Fruit fly (Drosophila melanogaster) whole organism, embryonic: ENCODE measurements around the gene CG13074.

Experiments used
- Atf-2 ChIP-seq: fragments of 200-800 bp; sonication (Bioruptor generic); optimal IDR thresholded peaks from 2 replicates; lab custom pipeline; 2016; ENCODE audit warnings: missing biosample characterization, missing genetic modification characterization
- CG11085 ChIP-seq: fragments of 200-800 bp; sonication (Bioruptor generic); IDR thresholded peaks from 2 replicates; pipeline ENCODE4 v1.3.6; 2022; ENCODE audit warnings: missing biosample characterization, missing genetic modification characterization
- CG11695 ChIP-seq: fragments of 200-800 bp; sonication (Bioruptor generic); IDR thresholded peaks from 3 replicates; pipeline ENCODE4 v1.3.6; 2022; ENCODE audit warnings: missing biosample characterization, missing genetic modification characterization
- CG12299 ChIP-seq: fragments of 200-800 bp; sonication (Bioruptor generic); optimal IDR thresholded peaks from 2 replicates; lab custom pipeline; 2018; ENCODE audit warnings: missing biosample characterization, mild to moderate bottlenecking, missing genetic modification characterization
- CG13775 ChIP-seq: fragments of 200-800 bp; sonication (Bioruptor generic); optimal IDR thresholded peaks from 3 replicates; lab custom pipeline; 2017; ENCODE audit warnings: missing biosample characterization, mild to moderate bottlenecking, missing genetic modification characterization
- CG15011 ChIP-seq: fragments of 200-800 bp; sonication (Bioruptor generic); optimal IDR thresholded peaks from 3 replicates; lab custom pipeline; 2018; ENCODE audit warnings: missing biosample characterization, mild to moderate bottlenecking, missing genetic modification characterization
- CG1529 ChIP-seq: fragments of 200-800 bp; sonication (Bioruptor generic); optimal IDR thresholded peaks from 3 replicates; lab custom pipeline; 2018; ENCODE audit warnings: missing biosample characterization, missing genetic modification characterization
- CG1603 ChIP-seq: fragments of 200-800 bp; sonication (Bioruptor generic); optimal IDR thresholded peaks from 2 replicates; lab custom pipeline; 2019; ENCODE audit warnings: missing biosample characterization, mild to moderate bottlenecking, missing genetic modification characterization, moderate library complexity
- CG17359 ChIP-seq: fragments of 200-800 bp; sonication (Bioruptor generic); optimal IDR thresholded peaks from 3 replicates; lab custom pipeline; 2018; ENCODE audit warnings: missing biosample characterization, mild to moderate bottlenecking, missing genetic modification characterization, moderate library complexity
- CG2889 ChIP-seq: fragments of 200-800 bp; sonication (Bioruptor generic); IDR thresholded peaks from 3 replicates; pipeline ENCODE4 v1.3.6; 2022; ENCODE audit warnings: missing biosample characterization, missing genetic modification characterization
- CG30431 ChIP-seq: fragments of 200-800 bp; sonication (Bioruptor generic); optimal IDR thresholded peaks from 2 replicates; lab custom pipeline; 2017; ENCODE audit warnings: missing biosample characterization, missing genetic modification characterization
- CG31224 ChIP-seq: fragments of 200-800 bp; sonication (Bioruptor generic); IDR thresholded peaks from 2 replicates; pipeline ENCODE4 v1.3.6; 2022; ENCODE audit warnings: missing biosample characterization, missing genetic modification characterization
- CG33557 ChIP-seq: fragments of 200-800 bp; sonication (Bioruptor generic); optimal IDR thresholded peaks from 2 replicates; lab custom pipeline; 2019; ENCODE audit warnings: missing biosample characterization, mild to moderate bottlenecking, missing genetic modification characterization, moderate library complexity
- CG3995 ChIP-seq: fragments of 200-800 bp; sonication (Bioruptor generic); optimal IDR thresholded peaks from 3 replicates; lab custom pipeline; 2016; ENCODE audit warnings: missing biosample characterization, missing genetic modification characterization
- CG5953 ChIP-seq: fragments of 200-800 bp; sonication (Bioruptor generic); IDR thresholded peaks from 2 replicates; pipeline ENCODE4 v1.3.6; 2022; ENCODE audit warnings: missing biosample characterization, missing genetic modification characterization
- CG6689 ChIP-seq: fragments of 200-800 bp; sonication (Bioruptor generic); IDR thresholded peaks from 2 replicates; pipeline ENCODE4 v1.3.6; 2022; ENCODE audit warnings: missing biosample characterization, missing genetic modification characterization
- CG9932 ChIP-seq: fragments of 200-800 bp; sonication (Bioruptor generic); IDR thresholded peaks from 2 replicates; pipeline ENCODE4 v1.3.6; 2022; ENCODE audit warnings: missing biosample characterization, missing genetic modification characterization
- D ChIP-seq, 2 experiments: fragments of 200-800 bp in 1 of 2; fragments of >200 bp in 1 of 2; sonication (Bioruptor generic) in 1 of 2; optimal IDR thresholded peaks; 2 replicates in 1 of 2; 3 replicates in 1 of 2; lab custom pipeline; 2017; ENCODE audit warnings: mild to moderate bottlenecking in 1 of 2, missing biosample characterization in 1 of 2, missing genetic modification characterization in 1 of 2, missing genetic modification reagents in 1 of 2
- Dbx ChIP-seq: fragments of 200-800 bp; sonication (Bioruptor generic); IDR thresholded peaks from 3 replicates; pipeline ENCODE4 v1.3.6; 2022; ENCODE audit warnings: missing biosample characterization, missing genetic modification characterization
- Dll ChIP-seq: fragments of 200-800 bp; sonication (Bioruptor generic); IDR thresholded peaks from 4 replicates; pipeline ENCODE4 v1.3.6; 2022; ENCODE audit warnings: missing biosample characterization, missing genetic modification characterization; ENCODE audit not compliant: partially characterized antibody
- E2f2 ChIP-seq: fragments of 200-800 bp; sonication (Bioruptor generic); IDR thresholded peaks from 2 replicates; pipeline ENCODE4 v1.3.6; 2022; ENCODE audit warnings: missing biosample characterization, missing genetic modification characterization
- MESR4 ChIP-seq: fragments of 200-800 bp; sonication (Bioruptor generic); optimal IDR thresholded peaks from 2 replicates; lab custom pipeline; 2018; ENCODE audit warnings: missing biosample characterization, mild to moderate bottlenecking, missing genetic modification characterization, moderate library complexity
- Myb ChIP-seq: fragments of 200-800 bp; sonication (Bioruptor generic); optimal IDR thresholded peaks from 2 replicates; lab custom pipeline; 2016; ENCODE audit warnings: missing biosample characterization, missing genetic modification characterization
- Neu2 ChIP-seq: fragments of 200-800 bp; sonication (Bioruptor generic); optimal IDR thresholded peaks from 3 replicates; lab custom pipeline; 2016; ENCODE audit warnings: missing biosample characterization, missing genetic modification characterization, borderline replicate concordance
- Nf-YB ChIP-seq: fragments of 200-800 bp; sonication (Bioruptor generic); optimal IDR thresholded peaks from 3 replicates; lab custom pipeline; 2019; ENCODE audit warnings: missing biosample characterization, mild to moderate bottlenecking, missing genetic modification characterization, moderate library complexity
- Oaz ChIP-seq: fragments of 200-800 bp; sonication (Bioruptor generic); IDR thresholded peaks from 2 replicates; pipeline ENCODE4 v1.3.6; 2022; ENCODE audit warnings: missing biosample characterization, missing genetic modification characterization
- Opbp ChIP-seq: fragments of 200-800 bp; sonication (Bioruptor generic); IDR thresholded peaks from 3 replicates; pipeline ENCODE4 v1.3.6; 2022; ENCODE audit warnings: missing biosample characterization, missing genetic modification characterization; ENCODE audit not compliant: partially characterized antibody
- Six4 ChIP-seq: fragments of 200-800 bp; sonication (Bioruptor generic); optimal IDR thresholded peaks from 2 replicates; lab custom pipeline; 2016; ENCODE audit warnings: missing biosample characterization, missing genetic modification characterization
- Xbp1 ChIP-seq: fragments of 200-800 bp; sonication (Bioruptor generic); optimal IDR thresholded peaks from 3 replicates; lab custom pipeline; 2016; ENCODE audit warnings: missing biosample characterization, mild to moderate bottlenecking, missing genetic modification characterization
- ac ChIP-seq: fragments of 200-800 bp; sonication (Bioruptor generic); optimal IDR thresholded peaks from 3 replicates; lab custom pipeline; 2017; ENCODE audit warnings: missing biosample characterization, mild to moderate bottlenecking, missing genetic modification characterization
- amos ChIP-seq: fragments of 200-800 bp; sonication (Bioruptor generic); IDR thresholded peaks from 2 replicates; pipeline ENCODE4 v1.3.6; 2022; ENCODE audit warnings: missing biosample characterization, missing genetic modification characterization; ENCODE audit not compliant: partially characterized antibody
- btn ChIP-seq: fragments of 200-800 bp; sonication (Bioruptor generic); optimal IDR thresholded peaks from 2 replicates; lab custom pipeline; 2016; ENCODE audit warnings: missing biosample characterization, missing genetic modification characterization
- cato ChIP-seq: fragments of 200-800 bp; sonication (Bioruptor generic); optimal IDR thresholded peaks from 2 replicates; lab custom pipeline; 2016; ENCODE audit warnings: missing biosample characterization, missing genetic modification characterization, borderline replicate concordance
- cg ChIP-seq: fragments of 200-800 bp; sonication (Bioruptor generic); optimal IDR thresholded peaks from 3 replicates; lab custom pipeline; 2019; ENCODE audit warnings: missing biosample characterization, mild to moderate bottlenecking, missing genetic modification characterization, moderate library complexity
- corto ChIP-seq: fragments of 200-800 bp; sonication (Bioruptor generic); optimal IDR thresholded peaks from 2 replicates; lab custom pipeline; 2016; ENCODE audit warnings: missing biosample characterization, mild to moderate bottlenecking, missing genetic modification characterization, moderate library complexity
- crol ChIP-seq: fragments of 200-800 bp; sonication (Bioruptor generic); IDR thresholded peaks from 2 replicates; pipeline ENCODE4 v1.3.6; 2022; ENCODE audit warnings: missing biosample characterization, missing genetic modification characterization
- cwo ChIP-seq: fragments of 200-800 bp; sonication (Bioruptor generic); optimal IDR thresholded peaks from 3 replicates; lab custom pipeline; 2017; ENCODE audit warnings: missing biosample characterization, missing genetic modification characterization, mild to moderate bottlenecking, moderate library complexity, missing genetic modification reagents
- gfzf ChIP-seq: fragments of 200-800 bp; sonication (Bioruptor generic); optimal IDR thresholded peaks from 2 replicates; lab custom pipeline; 2016; ENCODE audit warnings: missing biosample characterization, mild to moderate bottlenecking, missing genetic modification characterization, moderate library complexity
- grn ChIP-seq: fragments of 200-800 bp; sonication (Bioruptor generic); optimal IDR thresholded peaks from 3 replicates; lab custom pipeline; 2017; ENCODE audit warnings: missing biosample characterization, missing genetic modification characterization
- jumu ChIP-seq: fragments of 200-800 bp; sonication (Bioruptor generic); optimal IDR thresholded peaks from 3 replicates; lab custom pipeline; 2016; ENCODE audit warnings: missing biosample characterization, missing genetic modification characterization
- knrl ChIP-seq: fragments of 200-800 bp; sonication (Bioruptor generic); IDR thresholded peaks from 3 replicates; pipeline ENCODE4 v1.3.6; 2022; ENCODE audit warnings: missing biosample characterization, missing genetic modification characterization; ENCODE audit not compliant: partially characterized antibody
- pros ChIP-seq: fragments of 200-800 bp; sonication (Bioruptor generic); optimal IDR thresholded peaks from 3 replicates; lab custom pipeline; 2019; ENCODE audit warnings: missing biosample characterization, mild to moderate bottlenecking, missing genetic modification characterization, moderate library complexity
- pzg ChIP-seq: fragments of 200-800 bp; sonication (Bioruptor generic); optimal IDR thresholded peaks from 3 replicates; lab custom pipeline; 2018; ENCODE audit warnings: missing biosample characterization, mild to moderate bottlenecking, missing genetic modification characterization, moderate library complexity
- slbo ChIP-seq: fragments of 200-800 bp; sonication (Bioruptor generic); IDR thresholded peaks from 2 replicates; pipeline ENCODE4 v1.3.6; 2022; ENCODE audit warnings: missing biosample characterization, missing genetic modification characterization
- sob ChIP-seq: fragments of 200-800 bp; sonication (Bioruptor generic); IDR thresholded peaks from 2 replicates; pipeline ENCODE4 v1.3.6; 2022; ENCODE audit warnings: missing biosample characterization, missing genetic modification characterization
- sqz ChIP-seq: fragments of 200-800 bp; sonication (Bioruptor generic); optimal IDR thresholded peaks from 3 replicates; lab custom pipeline; 2018; ENCODE audit warnings: missing biosample characterization, mild to moderate bottlenecking, missing genetic modification characterization
- ssp ChIP-seq: fragments of 200-800 bp; sonication (Bioruptor generic); IDR thresholded peaks from 2 replicates; pipeline ENCODE4 v1.3.6; 2022; ENCODE audit warnings: missing biosample characterization, missing genetic modification characterization
- vnd ChIP-seq: fragments of 200-800 bp; sonication (Bioruptor generic); IDR thresholded peaks from 3 replicates; pipeline ENCODE4 v1.3.6; 2022; ENCODE audit warnings: missing biosample characterization, missing genetic modification characterization; ENCODE audit not compliant: partially characterized antibody
- wor ChIP-seq: fragments of 200-800 bp; sonication (Bioruptor generic); IDR thresholded peaks from 2 replicates; pipeline ENCODE4 v1.3.6; 2022; ENCODE audit warnings: missing biosample characterization, missing genetic modification characterization

The CG13074 gene

DNA sequence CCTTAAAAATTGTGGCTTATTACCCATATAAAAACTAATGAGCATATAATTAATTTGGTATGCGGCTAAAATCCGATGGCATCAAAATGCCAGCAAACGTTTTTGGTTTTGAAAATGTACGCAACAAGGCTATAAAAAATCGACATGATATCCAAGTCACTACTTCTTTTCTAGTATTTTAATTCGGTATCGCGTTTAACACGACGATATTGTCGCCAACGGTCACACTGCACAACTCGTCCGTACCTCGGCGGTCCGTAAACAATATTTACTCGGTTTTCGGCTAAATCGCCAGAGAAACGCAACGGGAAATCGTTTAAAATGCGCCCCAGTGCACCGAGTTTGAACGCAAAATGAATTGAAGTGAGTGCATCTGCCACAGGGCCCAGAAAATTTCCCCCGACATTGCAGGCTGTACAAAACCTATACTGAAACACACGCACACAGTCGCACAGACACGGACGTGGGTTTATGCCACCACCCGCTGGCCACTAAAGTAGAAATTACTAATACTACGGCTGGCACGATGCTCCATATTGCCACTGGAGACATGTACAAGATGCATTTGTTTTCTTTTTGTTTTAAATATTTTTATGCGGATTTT lies 15.8 kb upstream of the CG13074 start, which contains the start of gene Taf4:
Taf4 (plus strand) TSS at position 210 of the 604 bp plus-strand sequence.
- TF ChIP-seq Dbx (GFP tag; lab: Robert Waterston, UW) (no peak), CG11695 (GFP tag; lab: Robert Waterston, UW) (peak; percentile 81; the same call in 2 of the 3 replicates), E2f2 (GFP tag; lab: Robert Waterston, UW) (peak; percentile 28), pros (no peak), wor (GFP tag; lab: Robert Waterston, UW) (no peak), MESR4 (GFP tag; lab: Kevin White, UChicago) (peak; percentile 92), grn (GFP tag; lab: Kevin White, UChicago) (no peak), Dll (GFP tag; lab: Robert Waterston, UW) (no peak), CG5953 (GFP tag; lab: Robert Waterston, UW) (no peak), CG1529 (peak; percentile 31), cg (peak; percentile 91), CG9932 (no peak), Xbp1 (GFP tag; lab: Kevin White, UChicago) (no peak), Six4 (GFP tag; lab: Kevin White, UChicago) (no peak), sob (no peak), sqz (GFP tag; lab: Kevin White, UChicago) (no peak), amos (GFP tag; lab: Robert Waterston, UW) (peak; percentile 36; the same call in 1 of the 2 replicates), crol (peak; percentile 84), CG31224 (GFP tag; lab: Robert Waterston, UW) (no peak; the same call in 1 of the 2 replicates), pzg (GFP tag; lab: Kevin White, UChicago) (peak; percentile 39), ac (GFP tag; lab: Kevin White, UChicago) (peak; percentile 46), CG1603 (tag; lab: Kevin White, UChicago) (peak; percentile 33), CG12299 (tag; lab: Kevin White, UChicago) (peak; percentile 86), Nf-YB (GFP tag; lab: Kevin White, UChicago) (no peak), CG15011 (GFP tag; lab: Kevin White, UChicago) (no peak), vnd (no peak), corto (GFP tag; lab: Kevin White, UChicago) (no peak), CG6689 (GFP tag; lab: Robert Waterston, UW) (no peak), Opbp (GFP tag; lab: Robert Waterston, UW) (peak; percentile 54; the same call in 1 of the 3 replicates), knrl (no peak), btn (no peak), Atf-2 (no peak), CG2889 (0 out of 3 replicates have a peak, but pooled peaks have one; percentile 56), ssp (GFP tag; lab: Robert Waterston, UW) (peak; percentile 57; the same call in 1 of the 2 replicates), cato (GFP tag; lab: Kevin White, UChicago) (no peak), gfzf (GFP tag; lab: Kevin White, UChicago) (peak; percentile 75), D (optimal IDR thresholded peaks at IDR 0.05; lab: Kevin White, UChicago) (no peak), D (GFP tag; optimal IDR thresholded peaks at IDR 0.05; lab: Kevin White, UChicago) (no peak), cwo (GFP tag; lab: Kevin White, UChicago) (no peak), CG13775 (no peak), CG17359 (tag; lab: Kevin White, UChicago) (no peak), CG30431 (GFP tag; lab: Kevin White, UChicago) (no peak), jumu (GFP tag; lab: Kevin White, UChicago) (no peak), slbo (GFP tag; lab: Robert Waterston, UW) (no peak), CG11085 (no peak), Neu2 (GFP tag; lab: Kevin White, UChicago) (peak; percentile 47), CG33557 (GFP tag; lab: Kevin White, UChicago) (no peak), CG3995 (GFP tag; lab: Kevin White, UChicago) (peak; percentile 95), Oaz (GFP tag; lab: Robert Waterston, UW) (no peak), Myb (GFP tag; lab: Kevin White, UChicago) (peak; percentile 8)
